Fruit fly (Drosophila melanogaster) whole organism, embryonic: ENCODE measurements around the gene Osi18.

ENCODE experiments used
- B-H1 ChIP-seq: fragments of 200-800 bp; sonication (Bioruptor generic); IDR thresholded peaks from 3 replicates; pipeline ENCODE4 v1.3.6; 2022; ENCODE audit warnings: missing biosample characterization, missing genetic modification characterization
- Blimp-1 ChIP-seq: fragments of 200-800 bp; sonication (Bioruptor generic); optimal IDR thresholded peaks from 3 replicates; lab custom pipeline; 2018; ENCODE audit warnings: missing biosample characterization, missing genetic modification characterization, mild to moderate bottlenecking, moderate library complexity, missing genetic modification reagents
- CG10321 ChIP-seq: fragments of 200-800 bp; sonication (Bioruptor generic); IDR thresholded peaks from 2 replicates; pipeline ENCODE4 v1.3.6; 2022; ENCODE audit warnings: missing biosample characterization, missing genetic modification characterization
- CG10959 ChIP-seq: fragments of 200-800 bp; sonication (Bioruptor generic); IDR thresholded peaks from 2 replicates; pipeline ENCODE4 v1.3.6; 2022; ENCODE audit warnings: missing biosample characterization, missing genetic modification characterization
- CG11504 ChIP-seq: fragments of 200-800 bp; sonication (Bioruptor generic); optimal IDR thresholded peaks from 3 replicates; lab custom pipeline; 2019; ENCODE audit warnings: missing biosample characterization, mild to moderate bottlenecking, missing genetic modification characterization, moderate library complexity
- CG11560 ChIP-seq: fragments of 200-800 bp; sonication (Bioruptor generic); IDR thresholded peaks from 3 replicates; pipeline ENCODE4 v1.3.6; 2022; ENCODE audit warnings: missing biosample characterization, missing genetic modification characterization
- CG13296 ChIP-seq: fragments of 200-800 bp; sonication (Bioruptor generic); optimal IDR thresholded peaks from 3 replicates; lab custom pipeline; 2018; ENCODE audit warnings: missing biosample characterization, mild to moderate bottlenecking, missing genetic modification characterization
- CG18476 ChIP-seq: fragments of 200-800 bp; sonication (Bioruptor generic); optimal IDR thresholded peaks from 2 replicates; lab custom pipeline; 2016; ENCODE audit warnings: missing biosample characterization, mild to moderate bottlenecking, missing genetic modification characterization
- CG2129 ChIP-seq: fragments of 200-800 bp; sonication (Bioruptor generic); IDR thresholded peaks from 2 replicates; pipeline ENCODE4 v1.3.6; 2022; ENCODE audit warnings: missing biosample characterization, missing genetic modification characterization; ENCODE audit not compliant: partially characterized antibody
- CG2199 ChIP-seq: fragments of 200-800 bp; sonication (Bioruptor generic); IDR thresholded peaks from 3 replicates; pipeline ENCODE4 v1.3.6; 2022; ENCODE audit warnings: missing biosample characterization, missing genetic modification characterization
- CG31365 ChIP-seq: fragments of 200-800 bp; sonication (Bioruptor generic); optimal IDR thresholded peaks from 2 replicates; lab custom pipeline; 2018; ENCODE audit warnings: missing biosample characterization, mild to moderate bottlenecking, missing genetic modification characterization
- CG32767 ChIP-seq: fragments of 200-800 bp; sonication (Bioruptor generic); IDR thresholded peaks from 2 replicates; pipeline ENCODE4 v1.3.6; 2022; ENCODE audit warnings: missing biosample characterization, missing genetic modification characterization
- CG32772 ChIP-seq: fragments of 200-800 bp; sonication (Bioruptor generic); IDR thresholded peaks from 2 replicates; pipeline ENCODE4 v1.3.6; 2022; ENCODE audit warnings: missing biosample characterization, missing genetic modification characterization
- CG6175 ChIP-seq: fragments of 200-800 bp; sonication (Bioruptor generic); IDR thresholded peaks from 3 replicates; pipeline ENCODE4 v1.3.6; 2022; ENCODE audit warnings: missing biosample characterization, missing genetic modification characterization
- CG6791 ChIP-seq: fragments of 200-800 bp; sonication (Bioruptor generic); IDR thresholded peaks from 3 replicates; pipeline ENCODE4 v1.3.6; 2022; ENCODE audit warnings: missing biosample characterization, missing genetic modification characterization; ENCODE audit not compliant: partially characterized antibody
- CG7271 ChIP-seq: fragments of 200-800 bp; sonication (Bioruptor generic); optimal IDR thresholded peaks from 2 replicates; lab custom pipeline; 2018; ENCODE audit warnings: missing biosample characterization, mild to moderate bottlenecking, missing genetic modification characterization, moderate library complexity
- CG8281 ChIP-seq: fragments of 200-800 bp; sonication (Bioruptor generic); optimal IDR thresholded peaks from 2 replicates; lab custom pipeline; 2018; ENCODE audit warnings: missing biosample characterization, mild to moderate bottlenecking, missing genetic modification characterization, moderate library complexity
- CG8478 ChIP-seq: fragments of >200 bp; optimal IDR thresholded peaks from 2 replicates; lab custom pipeline; 2018
- HHEX ChIP-seq: fragments of 200-800 bp; sonication (Bioruptor generic); optimal IDR thresholded peaks from 3 replicates; lab custom pipeline; 2017; ENCODE audit warnings: missing biosample characterization, mild to moderate bottlenecking, missing genetic modification characterization, missing genetic modification reagents
- Hey ChIP-seq: fragments of 200-800 bp; sonication (Bioruptor generic); optimal IDR thresholded peaks from 3 replicates; lab custom pipeline; 2018; ENCODE audit warnings: missing biosample characterization, mild to moderate bottlenecking, missing genetic modification characterization
- Jarid2 ChIP-seq: fragments of 200-800 bp; sonication (Bioruptor generic); optimal IDR thresholded peaks from 3 replicates; lab custom pipeline; 2017; ENCODE audit warnings: mild to moderate bottlenecking, missing biosample characterization, missing genetic modification reagents, missing genetic modification characterization
- MTF-1 ChIP-seq: fragments of 200-800 bp; sonication (Bioruptor generic); optimal IDR thresholded peaks from 2 replicates; lab custom pipeline; 2018; ENCODE audit warnings: missing biosample characterization, mild to moderate bottlenecking, missing genetic modification characterization, borderline replicate concordance
- Med ChIP-seq: fragments of 200-800 bp; sonication (Bioruptor generic); peaks from one replicate; lab custom pipeline; 2016; ENCODE audit warnings: missing biosample characterization, missing genetic modification characterization, mild to moderate bottlenecking, inconsistent platforms, moderate library complexity
- Optix ChIP-seq: fragments of 200-800 bp; sonication (Bioruptor generic); IDR thresholded peaks from 3 replicates; pipeline ENCODE4 v1.3.6; 2022; ENCODE audit warnings: missing biosample characterization, missing genetic modification characterization
- Pdp1 ChIP-seq, 2 experiments: fragments of 200-800 bp; sonication (Bioruptor generic); optimal IDR thresholded peaks; 3 replicates each; lab custom pipeline; 2016; ENCODE audit warnings: missing biosample characterization in 2 of 2, missing genetic modification characterization in 2 of 2, mild to moderate bottlenecking in 1 of 2, moderate library complexity in 1 of 2
- Sox102F ChIP-seq: fragments of 200-800 bp; sonication (Bioruptor generic); optimal IDR thresholded peaks from 2 replicates; lab custom pipeline; 2018; ENCODE audit warnings: missing biosample characterization, mild to moderate bottlenecking, missing genetic modification characterization, moderate library complexity
- Xrp1 ChIP-seq: fragments of 200-800 bp; sonication (Bioruptor generic); IDR thresholded peaks from 2 replicates; pipeline ENCODE4 v1.3.6; 2022; ENCODE audit warnings: missing biosample characterization, missing genetic modification characterization
- ab ChIP-seq: fragments of 200-800 bp; sonication (Bioruptor generic); optimal IDR thresholded peaks from 2 replicates; lab custom pipeline; 2016; ENCODE audit warnings: missing biosample characterization, missing genetic modification characterization
- abd-A ChIP-seq: fragments of 200-800 bp; sonication (Bioruptor generic); optimal IDR thresholded peaks from 3 replicates; lab custom pipeline; 2019; ENCODE audit warnings: missing biosample characterization, mild to moderate bottlenecking, missing genetic modification characterization, moderate library complexity
- amos ChIP-seq: fragments of 200-800 bp; sonication (Bioruptor generic); IDR thresholded peaks from 2 replicates; pipeline ENCODE4 v1.3.6; 2022; ENCODE audit warnings: missing biosample characterization, missing genetic modification characterization; ENCODE audit not compliant: partially characterized antibody
- br ChIP-seq: fragments of >200 bp; optimal IDR thresholded peaks from 2 replicates; lab custom pipeline; 2017
- chinmo ChIP-seq: fragments of 200-800 bp; sonication (Bioruptor generic); IDR thresholded peaks from 4 replicates; pipeline ENCODE4 v1.3.6; 2022; ENCODE audit warnings: missing biosample characterization, missing genetic modification characterization; ENCODE audit not compliant: partially characterized antibody
- ci ChIP-seq: fragments of 200-800 bp; sonication (Bioruptor generic); IDR thresholded peaks from 3 replicates; pipeline ENCODE4 v1.3.6; 2022; ENCODE audit warnings: missing biosample characterization, missing genetic modification characterization
- croc ChIP-seq: fragments of 200-800 bp; sonication (Bioruptor generic); conservative IDR thresholded peaks from 3 replicates; pipeline ENCODE4 v1.3.6; 2022; ENCODE audit warnings: missing biosample characterization, missing genetic modification characterization
- crol ChIP-seq: fragments of 200-800 bp; sonication (Bioruptor generic); IDR thresholded peaks from 2 replicates; pipeline ENCODE4 v1.3.6; 2022; ENCODE audit warnings: missing biosample characterization, missing genetic modification characterization
- eve ChIP-seq, 2 experiments: fragments of >200 bp; optimal IDR thresholded peaks; 2 replicates each; lab custom pipeline; 2017; ENCODE audit warnings: missing biosample characterization in 2 of 2, missing genetic modification characterization in 2 of 2
- gcm ChIP-seq: fragments of 200-800 bp; sonication (Bioruptor generic); optimal IDR thresholded peaks from 2 replicates; lab custom pipeline; 2019; ENCODE audit warnings: missing biosample characterization, mild to moderate bottlenecking, missing genetic modification characterization, moderate library complexity
- grn ChIP-seq: fragments of 200-800 bp; sonication (Bioruptor generic); optimal IDR thresholded peaks from 3 replicates; lab custom pipeline; 2017; ENCODE audit warnings: missing biosample characterization, missing genetic modification characterization
- kah ChIP-seq: fragments of 200-800 bp; sonication (Bioruptor generic); optimal IDR thresholded peaks from 2 replicates; lab custom pipeline; 2018; ENCODE audit warnings: missing biosample characterization, mild to moderate bottlenecking, missing genetic modification characterization
- kni ChIP-seq: fragments of 200-800 bp; sonication (Bioruptor generic); optimal IDR thresholded peaks from 3 replicates; lab custom pipeline; 2017; ENCODE audit warnings: mild to moderate bottlenecking, missing biosample characterization, missing genetic modification reagents, missing genetic modification characterization
- prd ChIP-seq, 3 experiments: fragments of >200 bp in 2 of 3; fragments of 200-800 bp in 1 of 3; sonication (Bioruptor generic) in 1 of 3; optimal IDR thresholded peaks in 2 of 3; IDR thresholded peaks in 1 of 3; 2 replicates in 2 of 3; 3 replicates in 1 of 3; pipeline versions ENCODE4 v1.3.6 to Lab custom; 2017 to 2022; ENCODE audit warnings: missing biosample characterization in 1 of 3, missing genetic modification characterization in 1 of 3
- sd ChIP-seq: fragments of 200-800 bp; sonication (Bioruptor generic); optimal IDR thresholded peaks from 3 replicates; lab custom pipeline; 2018; ENCODE audit warnings: missing biosample characterization, mild to moderate bottlenecking, missing genetic modification characterization, moderate library complexity
- tna ChIP-seq: fragments of 200-800 bp; sonication (Bioruptor generic); IDR thresholded peaks from 2 replicates; pipeline ENCODE4 v1.3.6; 2022; ENCODE audit warnings: missing biosample characterization, missing genetic modification characterization; ENCODE audit not compliant: partially characterized antibody

Gene Osi18

DNA sequence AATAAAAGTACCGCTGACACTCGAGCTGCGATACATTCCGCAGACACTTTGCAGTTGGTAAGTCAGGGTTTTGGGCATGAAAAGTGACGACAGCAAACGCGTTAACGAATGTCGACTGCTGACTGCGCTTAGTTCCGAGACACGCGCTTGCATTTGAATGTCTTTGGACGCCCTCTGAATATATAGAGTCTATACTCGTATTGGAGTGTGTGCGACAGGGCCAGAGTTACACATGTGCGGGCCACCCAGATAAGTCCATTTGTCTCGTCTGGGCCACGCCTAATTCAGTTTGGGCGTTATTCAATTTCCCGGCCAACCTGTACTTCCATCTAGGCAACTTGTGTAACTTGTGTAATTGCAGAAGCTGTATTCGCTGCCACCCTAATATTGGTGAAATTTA, 39.8 kb upstream of the Osi18 start (continued):
- TF ChIP-seq Jarid2 (GFP tag; lab: Kevin White, UChicago) (no peak), CG10321 (no peak), Optix (no peak), MTF-1 (no peak), Xrp1 (GFP tag; lab: Robert Waterston, UW) (no peak), sd (peak; percentile 6), br (no peak), CG2199 (GFP tag; lab: Robert Waterston, UW) (0 out of 3 replicates have a peak, but pooled peaks have one; percentile 52), Pdp1 (GFP tag; optimal IDR thresholded peaks at IDR 0.05; lab: Kevin White, UChicago) (peak in 1 of 2 experiments; percentile 24), eve (GFP tag; optimal IDR thresholded peaks at IDR 0.05; lab: Kevin White, UChicago) (no peak), CG6791 (no peak), HHEX (no peak), CG2129 (GFP tag; lab: Robert Waterston, UW) (no peak), croc (GFP tag; lab: Robert Waterston, UW) (no peak), CG8478 (lab: Kevin White, UChicago) (no peak), CG13296 (GFP tag; lab: Kevin White, UChicago) (no peak), Med (GFP tag; lab: Kevin White, UChicago) (peak; percentile 21), CG10959 (GFP tag; lab: Robert Waterston, UW) (no peak), CG32772 (no peak)

DNA sequence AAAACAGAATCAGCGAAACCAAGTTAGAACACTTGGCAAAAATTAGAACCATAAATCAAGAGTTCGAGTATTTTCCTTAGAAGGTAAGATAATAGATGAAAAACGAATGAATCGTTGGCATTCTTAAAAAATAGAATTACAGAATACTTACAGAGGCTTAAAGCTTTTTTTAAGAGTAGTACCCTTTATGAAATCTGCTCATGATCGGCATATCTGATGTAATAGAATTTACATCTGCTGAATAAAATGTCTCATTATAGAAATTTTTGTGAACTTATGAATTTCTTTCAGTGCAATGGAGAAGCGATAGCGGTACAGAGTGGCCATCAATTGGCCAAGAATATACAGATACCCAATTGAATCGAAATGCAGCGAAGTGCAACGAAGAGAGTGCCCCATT, 38.6 kb upstream of the Osi18 start, which contains the start of gene Osi13:
Gene Osi13 (plus strand): TSS at position 301 of the 400 bp plus-strand sequence.
- TF ChIP-seq CG31365 (tag; lab: Kevin White, UChicago) (no peak), prd (optimal IDR thresholded peaks at IDR 0.05; lab: Kevin White, UChicago) (peak in 1 of 2 experiments; percentile 3), prd (GFP tag; IDR thresholded peaks at IDR 0.05; lab: Robert Waterston, UW) (no peak), amos (no peak), CG32767 (GFP tag; lab: Robert Waterston, UW) (no peak), B-H1 (no peak)
- TF ChIP-seq, all 482 proteins: peak for 1

DNA sequence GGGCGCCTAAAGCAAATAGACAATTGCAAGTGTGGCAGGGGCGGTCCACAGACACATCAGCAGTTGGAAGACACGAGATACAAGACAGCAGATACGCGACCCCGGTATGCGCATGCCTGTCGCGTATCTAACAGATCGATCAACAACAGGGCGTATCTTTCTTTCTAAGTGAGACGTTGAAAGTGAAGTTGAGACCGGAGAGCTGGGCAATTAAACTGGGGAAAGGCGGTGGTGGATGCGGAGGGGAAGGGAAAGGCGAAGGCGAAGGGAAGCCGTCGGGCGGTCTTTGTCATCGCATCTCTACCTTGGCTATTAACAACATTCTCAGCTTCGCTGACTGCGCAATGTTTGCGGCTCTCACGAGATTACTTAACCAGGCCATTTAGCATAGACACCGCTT, 36.0 kb upstream of the Osi18 start:
- no peak for TF ChIP-seq CG6175 (GFP tag; lab: Robert Waterston, UW)
- TF ChIP-seq Blimp-1 (GFP tag; lab: Kevin White, UChicago) = peak; percentile 86
- TF ChIP-seq tna = no peak
- peak; percentile 57 for TF ChIP-seq kni
- TF ChIP-seq kah (GFP tag; lab: Kevin White, UChicago) = no peak
- TF ChIP-seq CG7271 (tag; lab: Kevin White, UChicago) = no peak
- TF ChIP-seq CG8281 (tag; lab: Kevin White, UChicago) = no peak
- 0 out of 3 replicates have a peak, but pooled peaks have one; percentile 7 for TF ChIP-seq CG11560 (tag; lab: Robert Waterston, UW)
- TF ChIP-seq grn (GFP tag; lab: Kevin White, UChicago) = peak; percentile 74
- TF ChIP-seq crol (GFP tag; lab: Robert Waterston, UW) = peak; percentile 57; the same call in 1 of the 2 replicates
- TF ChIP-seq sd = peak; percentile 44
- TF ChIP-seq CG18476 (GFP tag; lab: Kevin White, UChicago) = no peak

DNA sequence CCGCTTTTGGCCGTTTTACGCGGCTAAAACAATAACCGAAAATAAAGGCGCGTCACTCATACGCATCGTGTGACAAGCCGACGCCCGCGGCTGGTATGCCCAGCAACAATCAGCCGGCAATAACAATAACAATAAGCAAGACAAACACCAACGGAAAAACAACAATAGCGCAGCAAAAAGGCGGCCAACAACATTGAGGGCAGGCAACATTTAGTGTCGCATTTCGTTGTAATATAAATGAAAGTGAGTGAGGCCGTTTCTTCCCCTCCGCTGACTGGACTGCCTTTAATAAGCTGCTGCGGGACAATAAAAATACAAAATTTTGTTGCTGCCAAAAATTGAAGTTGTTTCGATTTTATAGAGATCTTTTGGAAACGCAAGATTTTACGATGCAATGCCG, 32.9 kb upstream of the Osi18 start:
- TF ChIP-seq Blimp-1 (GFP tag; lab: Kevin White, UChicago) (peak; percentile 82), abd-A (tag; lab: Kevin White, UChicago) (peak; percentile 16), chinmo (GFP tag; lab: Robert Waterston, UW) (0 out of 4 replicates have a peak, but pooled peaks have one; percentile 49), Hey (tag; lab: Kevin White, UChicago) (no peak), gcm (GFP tag; lab: Kevin White, UChicago) (no peak), ab (GFP tag; lab: Kevin White, UChicago) (no peak), Sox102F (GFP tag; lab: Kevin White, UChicago) (peak; percentile 0), kni (peak; percentile 46), sd (peak; percentile 72), CG11504 (peak; percentile 53), ci (GFP tag; lab: Robert Waterston, UW) (peak; percentile 47; the same call in 1 of the 3 replicates)
- TF ChIP-seq, all 482 proteins: peak for 8
